Worm (Caenorhabditis elegans) whole organism, young adult: ENCODE measurements around the gene col-145.

Experiments used
- B0019.2 ChIP-seq: fragments of 200-800 bp; sonication (Bioruptor generic); conservative IDR thresholded peaks from 2 replicates; pipeline ENCODE4 v1.3.6; 2022; ENCODE audit warnings: missing genetic modification reagents, missing genetic modification characterization, missing compliant biosample characterization
- B0035.1 ChIP-seq: sonication (generic microtip); optimal IDR thresholded peaks from 2 replicates; lab custom pipeline; 2016; ENCODE audit warnings: missing genetic modification characterization, mild to moderate bottlenecking, missing compliant biosample characterization, missing genotype, missing genetic modification reagents
- C06A6.2 ChIP-seq: fragments of 200-800 bp; sonication (Bioruptor generic); conservative IDR thresholded peaks from 2 replicates; pipeline ENCODE4 v1.3.6; 2022; ENCODE audit warnings: missing genetic modification characterization, missing compliant biosample characterization
- F10E7.11 ChIP-seq: sonication (generic microtip); optimal IDR thresholded peaks from 2 replicates; lab custom pipeline; 2017; ENCODE audit warnings: mild to moderate bottlenecking, missing genetic modification characterization, moderate library complexity, missing compliant biosample characterization
- F33H1.4 ChIP-seq: fragments of 200-800 bp; sonication (Bioruptor generic); IDR thresholded peaks from 2 replicates; pipeline ENCODE4 v1.3.6; 2022; ENCODE audit warnings: missing genetic modification reagents, missing genetic modification characterization, missing compliant biosample characterization
- F52B5.7 ChIP-seq: sonication (generic microtip); optimal IDR thresholded peaks from 2 replicates; lab custom pipeline; 2016; ENCODE audit warnings: mild to moderate bottlenecking, missing genetic modification characterization, missing compliant biosample characterization
- T07F8.4 ChIP-seq: sonication (generic microtip); optimal IDR thresholded peaks from 2 replicates; lab custom pipeline; 2016; ENCODE audit warnings: mild to moderate bottlenecking, missing genetic modification characterization, moderate library complexity, missing compliant biosample characterization
- Y67H2A.10 ChIP-seq: fragments of 200-800 bp; sonication (Bioruptor generic); conservative IDR thresholded peaks from 2 replicates; pipeline ENCODE4 v1.3.6; 2022; ENCODE audit warnings: missing genetic modification reagents, missing genetic modification characterization, missing compliant biosample characterization
- Y95B8A.8 ChIP-seq: fragments of 200-800 bp; sonication (Bioruptor generic); IDR thresholded peaks from 2 replicates; pipeline ENCODE4 v1.3.6; 2022; ENCODE audit warnings: missing genetic modification reagents, missing genetic modification characterization, missing compliant biosample characterization
- aptf-3 ChIP-seq: fragments of 200-800 bp; sonication (Bioruptor generic); IDR thresholded peaks from 2 replicates; pipeline ENCODE4 v1.3.6; 2022; ENCODE audit warnings: missing genetic modification characterization, missing compliant biosample characterization
- attf-3 ChIP-seq: fragments of 200-800 bp; sonication (Bioruptor generic); conservative IDR thresholded peaks from 2 replicates; pipeline ENCODE4 v1.3.6; 2022; ENCODE audit warnings: missing genetic modification reagents, missing genetic modification characterization, missing compliant biosample characterization
- ceh-40 ChIP-seq: fragments of 200-800 bp; sonication (Bioruptor generic); IDR thresholded peaks from 2 replicates; pipeline ENCODE4 v1.3.6; 2022; ENCODE audit warnings: missing genetic modification characterization, missing compliant biosample characterization
- ceh-79 ChIP-seq: sonication (generic microtip); optimal IDR thresholded peaks from 2 replicates; lab custom pipeline; 2017; ENCODE audit warnings: mild to moderate bottlenecking, missing genetic modification characterization, missing compliant biosample characterization
- egl-18 ChIP-seq: fragments of 200-800 bp; sonication (Bioruptor generic); IDR thresholded peaks from 2 replicates; pipeline ENCODE4 v1.3.6; 2022; ENCODE audit warnings: missing genetic modification reagents, missing genetic modification characterization, missing compliant biosample characterization
- egl-44 ChIP-seq: fragments of 200-800 bp; sonication (Bioruptor generic); IDR thresholded peaks from 2 replicates; pipeline ENCODE4 v1.3.6; 2022; ENCODE audit warnings: missing genetic modification reagents, missing genetic modification characterization, missing compliant biosample characterization
- fkh-3 ChIP-seq: sonication (generic microtip); optimal IDR thresholded peaks from 2 replicates; lab custom pipeline; 2016; ENCODE audit warnings: mild to moderate bottlenecking, missing genetic modification characterization, missing compliant biosample characterization
- hmg-20 ChIP-seq: fragments of 200-800 bp; sonication (Bioruptor generic); IDR thresholded peaks from 2 replicates; pipeline ENCODE4 v1.3.6; 2022; ENCODE audit warnings: missing genetic modification reagents, missing genetic modification characterization, missing compliant biosample characterization
- hsf-1 ChIP-seq: fragments of 200-800 bp; sonication (Bioruptor generic); IDR thresholded peaks from 2 replicates; pipeline ENCODE4 v1.3.6; 2022; ENCODE audit warnings: missing genetic modification reagents, missing genetic modification characterization, missing compliant biosample characterization
- let-526 ChIP-seq: fragments of 200-800 bp; sonication (Bioruptor generic); IDR thresholded peaks from 2 replicates; pipeline ENCODE4 v1.3.6; 2022; ENCODE audit warnings: missing genetic modification reagents, missing genetic modification characterization, missing compliant biosample characterization
- lin-26 ChIP-seq: fragments of 200-800 bp; sonication (Bioruptor generic); IDR thresholded peaks from 2 replicates; pipeline ENCODE4 v1.3.6; 2022; ENCODE audit warnings: missing genetic modification reagents, missing genetic modification characterization, missing compliant biosample characterization
- lin-35 ChIP-seq, 3 experiments: fragments of 150-350 bp in 2 of 3; sonication (generic microtip) in 1 of 3; optimal IDR thresholded peaks; 2 replicates each; lab custom pipeline; 2014 to 2018; ENCODE audit warnings: missing biosample characterization in 3 of 3, missing genetic modification characterization in 3 of 3, missing genetic modification reagents in 3 of 3
- lsl-1 ChIP-seq: fragments of 200-800 bp; sonication (Bioruptor generic); optimal IDR thresholded peaks from 2 replicates; lab custom pipeline; 2018; ENCODE audit warnings: mild to moderate bottlenecking, missing genetic modification characterization, moderate library complexity, missing compliant biosample characterization
- madf-10 ChIP-seq: sonication (generic microtip); optimal IDR thresholded peaks from 2 replicates; lab custom pipeline; 2016; ENCODE audit warnings: mild to moderate bottlenecking, missing genetic modification characterization, missing compliant biosample characterization
- madf-3 ChIP-seq: fragments of 200-800 bp; sonication (Bioruptor generic); IDR thresholded peaks from 2 replicates; pipeline ENCODE4 v1.3.6; 2022; ENCODE audit warnings: missing genetic modification reagents, missing genetic modification characterization, missing compliant biosample characterization
- madf-6 ChIP-seq: fragments of 200-800 bp; sonication (Bioruptor generic); IDR thresholded peaks from 2 replicates; pipeline ENCODE4 v1.3.6; 2022; ENCODE audit warnings: missing genetic modification reagents, missing genetic modification characterization, missing compliant biosample characterization
- nfya-1 ChIP-seq: sonication (generic microtip); optimal IDR thresholded peaks from 2 replicates; lab custom pipeline; 2017; ENCODE audit warnings: antibody characterized with exemption, missing compliant biosample characterization, missing genetic modification characterization, borderline replicate concordance; ENCODE audit not compliant: insufficient read depth
- nfyb-1 ChIP-seq: fragments of 200-800 bp; sonication (Bioruptor generic); IDR thresholded peaks from 2 replicates; pipeline ENCODE4 v1.3.6; 2022; ENCODE audit warnings: missing genetic modification reagents, missing genetic modification characterization, missing compliant biosample characterization
- nhr-120 ChIP-seq: fragments of 200-800 bp; sonication (Bioruptor generic); IDR thresholded peaks from 2 replicates; pipeline ENCODE4 v1.3.6; 2022; ENCODE audit warnings: missing genetic modification characterization, missing compliant biosample characterization
- nhr-80 ChIP-seq: sonication (generic microtip); optimal IDR thresholded peaks from 2 replicates; lab custom pipeline; 2016; ENCODE audit warnings: missing genetic modification characterization, missing compliant biosample characterization
- rec-8 ChIP-seq, 2 experiments: sonication (generic microtip); optimal IDR thresholded peaks; 2 replicates each; lab custom pipeline; 2016; ENCODE audit warnings: mild to moderate bottlenecking in 2 of 2, missing genetic modification characterization in 2 of 2, missing genetic modification reagents in 2 of 2, missing genotype in 2 of 2, missing biosample characterization in 1 of 2, missing compliant biosample characterization in 1 of 2, moderate library complexity in 1 of 2
- sea-2 ChIP-seq: fragments of 200-800 bp; sonication (Bioruptor generic); IDR thresholded peaks from 2 replicates; pipeline ENCODE4 v1.3.6; 2022; ENCODE audit warnings: missing genetic modification characterization, missing compliant biosample characterization
- snpc-1.1 ChIP-seq: sonication (generic microtip); optimal IDR thresholded peaks from 2 replicates; lab custom pipeline; 2017; ENCODE audit warnings: missing genetic modification characterization, mild to moderate bottlenecking, missing compliant biosample characterization, antibody characterized with exemption, moderate library complexity, missing genotype, missing genetic modification reagents; ENCODE audit not compliant: insufficient read depth
- snpc-1.3 ChIP-seq: sonication (generic microtip); optimal IDR thresholded peaks from 2 replicates; lab custom pipeline; 2017; ENCODE audit warnings: missing genetic modification characterization, mild to moderate bottlenecking, missing compliant biosample characterization, antibody characterized with exemption, moderate library complexity, missing genotype, missing genetic modification reagents; ENCODE audit not compliant: insufficient read depth
- snpc-3.4 ChIP-seq: sonication (generic microtip); optimal IDR thresholded peaks from 2 replicates; lab custom pipeline; 2017; ENCODE audit warnings: missing genetic modification characterization, mild to moderate bottlenecking, missing compliant biosample characterization, antibody characterized with exemption, moderate library complexity, missing genotype, missing genetic modification reagents
- sptf-2 ChIP-seq: fragments of 200-800 bp; sonication (Bioruptor generic); optimal IDR thresholded peaks from 2 replicates; lab custom pipeline; 2018; ENCODE audit warnings: mild to moderate bottlenecking, missing genetic modification characterization, missing compliant biosample characterization
- tbp1 ChIP-seq: fragments of 200-800 bp; sonication (Bioruptor generic); optimal IDR thresholded peaks from 2 replicates; lab custom pipeline; 2018; ENCODE audit warnings: mild to moderate bottlenecking, missing genetic modification characterization, missing compliant biosample characterization
- tlf-1 ChIP-seq: fragments of 200-800 bp; sonication (Bioruptor generic); optimal IDR thresholded peaks from 2 replicates; lab custom pipeline; 2018; ENCODE audit warnings: mild to moderate bottlenecking, missing genetic modification characterization, missing compliant biosample characterization
- ztf-18 ChIP-seq: sonication (generic microtip); optimal IDR thresholded peaks from 2 replicates; lab custom pipeline; 2016; ENCODE audit warnings: missing genotype, mild to moderate bottlenecking, missing genetic modification characterization, missing compliant biosample characterization
- ztf-22 ChIP-seq: fragments of 200-800 bp; sonication (Bioruptor generic); optimal IDR thresholded peaks from 2 replicates; lab custom pipeline; 2018; ENCODE audit warnings: mild to moderate bottlenecking, missing genetic modification characterization, moderate library complexity, missing compliant biosample characterization
- ztf-26 ChIP-seq: sonication (generic microtip); optimal IDR thresholded peaks from 2 replicates; lab custom pipeline; 2017; ENCODE audit warnings: missing genetic modification characterization, missing compliant biosample characterization

col-145 gene

ce11 chrV:9155616-9156015 lies 7.2 kb downstream of the col-145 start:
- no peak for TF ChIP-seq C06A6.2 (GFP tag; lab: Robert Waterston, UW)
- no peak for TF ChIP-seq snpc-1.1 (tag; lab: Kevin White, UChicago)
- TF ChIP-seq rec-8 (tag; optimal IDR thresholded peaks at IDR 0.05; lab: Kevin White, UChicago), result no peak
- no peak for TF ChIP-seq snpc-1.3 (tag; lab: Kevin White, UChicago)
- peak; percentile 5 for TF ChIP-seq ztf-26

ce11 chrV:9154772-9155171 lies 8.0 kb downstream of the col-145 start, which contains the start of gene B0222.5:
Gene B0222.5, minus strand, starts transcription at chrV:9154872.
- TF ChIP-seq tbp1 (GFP tag; lab: Kevin White, UChicago) (no peak), let-526 (GFP tag; lab: Robert Waterston, UW) (no peak), egl-44 (GFP tag; lab: Robert Waterston, UW) (no peak), tlf-1 (GFP tag; lab: Kevin White, UChicago) (no peak), nhr-120 (no peak), ztf-22 (GFP tag; lab: Kevin White, UChicago) (no peak), lin-26 (no peak), F52B5.7 (tag; lab: Kevin White, UChicago) (no peak), sptf-2 (no peak), fkh-3 (no peak), B0019.2 (no peak), attf-3 (GFP tag; lab: Robert Waterston, UW) (no peak), Y67H2A.10 (GFP tag; lab: Robert Waterston, UW) (no peak), nhr-80 (no peak), lsl-1 (GFP tag; lab: Kevin White, UChicago) (no peak), ceh-40 (GFP tag; lab: Robert Waterston, UW) (no peak), egl-18 (GFP tag; lab: Robert Waterston, UW) (no peak), hsf-1 (GFP tag; lab: Robert Waterston, UW) (no peak), madf-6 (GFP tag; lab: Robert Waterston, UW) (no peak), snpc-1.3 (tag; lab: Kevin White, UChicago) (no peak)

ce11 chrV:9152339-9152738 lies 10.5 kb downstream of the col-145 start:
- no peak for TF ChIP-seq ztf-18 (tag; lab: Kevin White, UChicago)
- no peak for TF ChIP-seq F52B5.7 (tag; lab: Kevin White, UChicago)
- no peak for TF ChIP-seq nfyb-1 (GFP tag; lab: Robert Waterston, UW)
- TF ChIP-seq madf-3 (GFP tag; lab: Robert Waterston, UW), result no peak
- no peak for TF ChIP-seq ceh-79 (tag; lab: Kevin White, UChicago)
- TF ChIP-seq nhr-120, result no peak
- no peak for TF ChIP-seq hmg-20 (GFP tag; lab: Robert Waterston, UW)
- TF ChIP-seq B0035.1 (tag; lab: Kevin White, UChicago), result no peak
- no peak for TF ChIP-seq T07F8.4 (tag; lab: Kevin White, UChicago)
- TF ChIP-seq F33H1.4 (GFP tag; lab: Robert Waterston, UW), result no peak
- TF ChIP-seq aptf-3 (GFP tag; lab: Robert Waterston, UW), result no peak
- no peak for TF ChIP-seq madf-10 (tag; lab: Kevin White, UChicago)
- no peak for TF ChIP-seq nfya-1 (tag; lab: Kevin White, UChicago)
- no peak for TF ChIP-seq sea-2 (GFP tag; lab: Robert Waterston, UW)
- TF ChIP-seq F10E7.11 (tag; lab: Kevin White, UChicago), result no peak
- TF ChIP-seq snpc-3.4 (tag; lab: Kevin White, UChicago), result no peak
- no peak for TF ChIP-seq lin-35 (GFP tag; optimal IDR thresholded peaks at IDR 0.05; lab: Kevin White, UChicago)
- no peak for TF ChIP-seq Y95B8A.8 (GFP tag; lab: Robert Waterston, UW)
